Fruit fly (Drosophila melanogaster) whole organism, prepupa: Measurements from ENCODE around the gene Zcchc7.

Experiments used
- Blimp-1 ChIP-seq: fragments of 200-800 bp; sonication (Bioruptor generic); optimal IDR thresholded peaks from 3 replicates; lab custom pipeline; 2017; ENCODE audit warnings: missing biosample characterization, missing genetic modification characterization, mild to moderate bottlenecking, moderate library complexity, missing genetic modification reagents
- CG10631 ChIP-seq: fragments of 200-800 bp; sonication (Bioruptor generic); optimal IDR thresholded peaks from 2 replicates; lab custom pipeline; 2016; ENCODE audit warnings: missing biosample characterization, missing genetic modification characterization
- CG10669 ChIP-seq: fragments of 200-800 bp; sonication (Bioruptor generic); optimal IDR thresholded peaks from 3 replicates; lab custom pipeline; 2018; ENCODE audit warnings: missing biosample characterization, mild to moderate bottlenecking, missing genetic modification characterization, moderate library complexity
- CG11294 ChIP-seq: fragments of 200-800 bp; sonication (Bioruptor generic); IDR thresholded peaks from 2 replicates; pipeline ENCODE4 v1.3.6; 2022; ENCODE audit warnings: missing biosample characterization, missing genetic modification characterization
- CG11762 ChIP-seq: fragments of 200-800 bp; sonication (Bioruptor generic); optimal IDR thresholded peaks from 3 replicates; lab custom pipeline; 2016; ENCODE audit warnings: missing biosample characterization, missing genetic modification characterization; ENCODE audit not compliant: insufficient read depth
- CG11902 ChIP-seq: fragments of 200-800 bp; sonication (Bioruptor generic); optimal IDR thresholded peaks from 3 replicates; lab custom pipeline; 2016; ENCODE audit warnings: missing biosample characterization, missing genetic modification characterization
- CG1621 ChIP-seq: fragments of 200-800 bp; sonication (Bioruptor generic); optimal IDR thresholded peaks from 3 replicates; lab custom pipeline; 2018; ENCODE audit warnings: missing biosample characterization, mild to moderate bottlenecking, missing genetic modification characterization
- CG16779 ChIP-seq: fragments of 200-800 bp; sonication (Bioruptor generic); optimal IDR thresholded peaks from 3 replicates; lab custom pipeline; 2017; ENCODE audit warnings: missing biosample characterization, mild to moderate bottlenecking, missing genetic modification characterization
- CG3032 ChIP-seq: fragments of 200-800 bp; optimal IDR thresholded peaks from 2 replicates; lab custom pipeline; 2019; ENCODE audit warnings: missing biosample characterization, mild to moderate bottlenecking, missing genetic modification characterization, moderate library complexity
- CG31627 ChIP-seq: fragments of 200-800 bp; sonication (Bioruptor generic); optimal IDR thresholded peaks from 3 replicates; lab custom pipeline; 2016; ENCODE audit warnings: missing biosample characterization, missing genetic modification characterization
- CG32006 ChIP-seq: fragments of 200-800 bp; sonication (Bioruptor generic); optimal IDR thresholded peaks from 3 replicates; lab custom pipeline; 2017; ENCODE audit warnings: missing biosample characterization, mild to moderate bottlenecking, missing genetic modification characterization
- CG34406 ChIP-seq: fragments of 200-800 bp; sonication (Bioruptor generic); optimal IDR thresholded peaks from 3 replicates; lab custom pipeline; 2016; ENCODE audit warnings: missing biosample characterization, missing genetic modification characterization
- CG3919 ChIP-seq: fragments of 200-800 bp; sonication (Bioruptor generic); optimal IDR thresholded peaks from 3 replicates; lab custom pipeline; 2016; ENCODE audit warnings: missing biosample characterization, missing genetic modification characterization
- CG6163 ChIP-seq: fragments of 200-800 bp; sonication (Bioruptor generic); IDR thresholded peaks from 3 replicates; pipeline ENCODE4 v1.3.6; 2022; ENCODE audit warnings: missing biosample characterization, missing genetic modification characterization
- CG6276 ChIP-seq: fragments of 200-800 bp; sonication (Bioruptor generic); optimal IDR thresholded peaks from 2 replicates; lab custom pipeline; 2017; ENCODE audit warnings: missing biosample characterization, mild to moderate bottlenecking, missing genetic modification characterization
- CG6808 ChIP-seq: fragments of 200-800 bp; sonication (Bioruptor generic); optimal IDR thresholded peaks from 3 replicates; lab custom pipeline; 2017; ENCODE audit warnings: missing biosample characterization, missing genetic modification characterization, mild to moderate bottlenecking, moderate library complexity, missing genetic modification reagents
- CG6854 ChIP-seq: fragments of 200-800 bp; sonication (Bioruptor generic); optimal IDR thresholded peaks from 2 replicates; lab custom pipeline; 2017; ENCODE audit warnings: missing biosample characterization, mild to moderate bottlenecking, missing genetic modification characterization
- CG8119 ChIP-seq: fragments of 200-800 bp; sonication (Bioruptor generic); IDR thresholded peaks from 3 replicates; pipeline ENCODE4 v1.3.6; 2022; ENCODE audit warnings: missing biosample characterization, missing genetic modification characterization
- CG8319 ChIP-seq: fragments of 200-800 bp; sonication (Bioruptor generic); optimal IDR thresholded peaks from 3 replicates; lab custom pipeline; 2016; ENCODE audit warnings: missing biosample characterization, missing genetic modification characterization
- CG8632 ChIP-seq: fragments of 200-800 bp; sonication (Bioruptor generic); optimal IDR thresholded peaks from 3 replicates; lab custom pipeline; 2016; ENCODE audit warnings: missing biosample characterization, missing genetic modification characterization
- Eip75B ChIP-seq: fragments of 200-800 bp; sonication (Bioruptor generic); optimal IDR thresholded peaks from 3 replicates; lab custom pipeline; 2016; ENCODE audit warnings: missing biosample characterization, missing genetic modification characterization
- Eip78C ChIP-seq: fragments of 200-800 bp; sonication (Bioruptor generic); peaks from one replicate; lab custom pipeline; 2016; ENCODE audit warnings: missing biosample characterization, missing genetic modification characterization
- Eip93F ChIP-seq: fragments of 200-800 bp; sonication (Bioruptor generic); optimal IDR thresholded peaks from 2 replicates; lab custom pipeline; 2016; ENCODE audit warnings: missing biosample characterization, mild to moderate bottlenecking, missing genetic modification characterization
- Ets21C ChIP-seq: fragments of 200-800 bp; sonication (Bioruptor generic); optimal IDR thresholded peaks from 3 replicates; lab custom pipeline; 2016; ENCODE audit warnings: missing biosample characterization, missing genetic modification characterization
- Hr38 ChIP-seq: sonication (Bioruptor generic); optimal IDR thresholded peaks from 2 replicates; lab custom pipeline; 2016; ENCODE audit warnings: missing biosample characterization, missing genetic modification characterization
- Hr39 ChIP-seq: fragments of 200-800 bp; sonication (Bioruptor generic); optimal IDR thresholded peaks from 2 replicates; lab custom pipeline; 2016; ENCODE audit warnings: missing biosample characterization, missing genetic modification characterization
- Hr4 ChIP-seq: fragments of 200-800 bp; sonication (Bioruptor generic); optimal IDR thresholded peaks from 3 replicates; lab custom pipeline; 2016; ENCODE audit warnings: missing biosample characterization, missing genetic modification characterization
- Met ChIP-seq: fragments of 200-800 bp; sonication (Bioruptor generic); optimal IDR thresholded peaks from 3 replicates; lab custom pipeline; 2016; ENCODE audit warnings: missing biosample characterization, missing genetic modification characterization
- Smox ChIP-seq: fragments of 200-800 bp; sonication (Bioruptor generic); optimal IDR thresholded peaks from 3 replicates; lab custom pipeline; 2016; ENCODE audit warnings: missing biosample characterization, missing genetic modification characterization
- Sox14 ChIP-seq: fragments of 200-800 bp; sonication (Bioruptor generic); optimal IDR thresholded peaks from 3 replicates; lab custom pipeline; 2016; ENCODE audit warnings: missing biosample characterization, missing genetic modification characterization
- Sox15 ChIP-seq: fragments of 200-800 bp; sonication (Bioruptor generic); optimal IDR thresholded peaks from 3 replicates; lab custom pipeline; 2016; ENCODE audit warnings: missing biosample characterization, missing genetic modification characterization
- achi ChIP-seq: fragments of 200-800 bp; sonication (Bioruptor generic); optimal IDR thresholded peaks from 3 replicates; lab custom pipeline; 2016; ENCODE audit warnings: missing biosample characterization, missing genetic modification characterization
- acj6 ChIP-seq: fragments of 200-800 bp; sonication (Bioruptor generic); optimal IDR thresholded peaks from 3 replicates; lab custom pipeline; 2016; ENCODE audit warnings: missing biosample characterization, missing genetic modification characterization
- cyc ChIP-seq: fragments of 200-800 bp; sonication (Bioruptor generic); optimal IDR thresholded peaks from 3 replicates; lab custom pipeline; 2016; ENCODE audit warnings: missing biosample characterization, missing genetic modification characterization
- dac ChIP-seq: fragments of 200-800 bp; sonication (Bioruptor generic); optimal IDR thresholded peaks from 2 replicates; lab custom pipeline; 2017; ENCODE audit warnings: missing biosample characterization, mild to moderate bottlenecking, missing genetic modification characterization
- dsx ChIP-seq: fragments of 200-800 bp; optimal IDR thresholded peaks from 3 replicates; lab custom pipeline; 2019; ENCODE audit warnings: missing biosample characterization, mild to moderate bottlenecking, missing genetic modification characterization, moderate library complexity; ENCODE audit not compliant: poor library complexity, severe bottlenecking
- eg ChIP-seq: fragments of 200-800 bp; sonication (Bioruptor generic); IDR thresholded peaks from 3 replicates; pipeline ENCODE4 v1.3.6; 2022; ENCODE audit warnings: missing biosample characterization, missing genetic modification characterization
- esn ChIP-seq: fragments of 200-800 bp; sonication (Bioruptor generic); optimal IDR thresholded peaks from 2 replicates; lab custom pipeline; 2016; ENCODE audit warnings: missing biosample characterization, mild to moderate bottlenecking, missing genetic modification characterization, moderate library complexity
- fd59A ChIP-seq: fragments of 200-800 bp; sonication (Bioruptor generic); optimal IDR thresholded peaks from 2 replicates; lab custom pipeline; 2017; ENCODE audit warnings: missing biosample characterization, mild to moderate bottlenecking, missing genetic modification characterization, missing genetic modification reagents
- fd85E ChIP-seq: fragments of 200-800 bp; sonication (Bioruptor generic); optimal IDR thresholded peaks from 3 replicates; lab custom pipeline; 2016; ENCODE audit warnings: missing biosample characterization, missing genetic modification characterization
- fkh ChIP-seq: fragments of 200-800 bp; sonication (Bioruptor generic); optimal IDR thresholded peaks from 3 replicates; lab custom pipeline; 2017; ENCODE audit warnings: missing biosample characterization, mild to moderate bottlenecking, missing genetic modification characterization, moderate library complexity
- pdm3 ChIP-seq: fragments of 200-800 bp; sonication (Bioruptor generic); optimal IDR thresholded peaks from 3 replicates; lab custom pipeline; 2016; ENCODE audit warnings: missing biosample characterization, missing genetic modification characterization
- salr ChIP-seq, 2 experiments: fragments of 200-800 bp; sonication (Bioruptor generic); optimal IDR thresholded peaks; 3 replicates each; lab custom pipeline; 2016 to 2018; ENCODE audit warnings: missing biosample characterization in 2 of 2, missing genetic modification characterization in 2 of 2, mild to moderate bottlenecking in 1 of 2
- ss ChIP-seq, 2 experiments: fragments of 200-800 bp; sonication (Bioruptor generic); optimal IDR thresholded peaks; 2 replicates in 1 of 2; 3 replicates in 1 of 2; lab custom pipeline; 2017 to 2018; ENCODE audit warnings: mild to moderate bottlenecking in 2 of 2, missing biosample characterization in 2 of 2, missing genetic modification characterization in 2 of 2, moderate library complexity in 1 of 2
- svp ChIP-seq: fragments of 200-800 bp; sonication (Bioruptor generic); peaks from one replicate; lab custom pipeline; 2016; ENCODE audit warnings: missing biosample characterization, missing genetic modification characterization
- vri ChIP-seq: fragments of 200-800 bp; sonication (Bioruptor generic); optimal IDR thresholded peaks from 3 replicates; lab custom pipeline; 2016; ENCODE audit warnings: missing biosample characterization, mild to moderate bottlenecking, missing genetic modification characterization

The Zcchc7 gene

DNA sequence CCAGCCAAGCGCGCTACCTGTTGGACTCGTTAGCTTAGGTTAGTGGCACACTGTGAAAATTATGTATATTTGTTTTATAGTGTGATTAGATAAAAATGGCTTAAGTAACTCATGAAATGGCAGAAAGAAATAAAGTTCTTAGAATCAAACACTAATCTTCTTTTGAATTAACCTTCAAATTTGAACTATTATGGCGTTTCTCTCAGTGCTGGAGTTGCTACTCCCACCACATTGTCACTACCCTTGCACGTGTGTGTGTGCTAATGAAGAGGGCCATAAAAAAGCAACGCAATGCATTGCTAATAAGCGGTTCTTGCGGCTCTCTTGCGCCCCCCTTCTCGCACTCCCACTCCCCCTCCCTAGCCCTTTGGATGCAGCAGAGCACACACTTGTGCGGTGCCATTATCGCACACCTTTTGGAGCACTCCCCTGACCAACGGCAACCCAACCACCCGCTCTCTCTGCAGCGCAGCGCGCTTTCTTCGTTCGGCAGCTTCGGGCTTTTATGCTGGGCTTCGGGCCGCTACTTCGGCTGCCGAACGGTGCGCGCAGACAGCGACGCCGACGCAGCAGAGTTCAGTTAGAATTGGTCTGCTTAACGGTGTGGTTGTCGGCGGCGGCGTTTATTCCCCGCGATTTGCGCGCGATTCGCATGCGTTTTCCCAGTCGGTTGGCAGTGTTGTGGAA, 45.6 kb downstream of the Zcchc7 start (continued):
- TF ChIP-seq Hr38 (no peak), Eip93F (no peak), pdm3 (peak; percentile 87), CG8632 (GFP tag; lab: Kevin White, UChicago) (peak; percentile 72), CG11294 (peak; percentile 67), fd85E (GFP tag; lab: Kevin White, UChicago) (no peak), cyc (GFP tag; lab: Kevin White, UChicago) (peak; percentile 84), Met (GFP tag; lab: Kevin White, UChicago) (peak; percentile 80), CG6808 (GFP tag; lab: Kevin White, UChicago) (peak; percentile 70), salr (GFP tag; optimal IDR thresholded peaks at IDR 0.05; lab: Kevin White, UChicago) (peak; percentile 68 to 86), CG32006 (peak; percentile 92), Ets21C (GFP tag; lab: Kevin White, UChicago) (peak; percentile 69), CG11762 (peak; percentile 77), CG10669 (peak; percentile 71), vri (peak; percentile 95), svp (peak; percentile 92), CG6276 (GFP tag; lab: Kevin White, UChicago) (peak; percentile 76), CG6163 (peak; percentile 95), CG3919 (GFP tag; lab: Kevin White, UChicago) (peak; percentile 87), ss (GFP tag; optimal IDR thresholded peaks at IDR 0.05; lab: Kevin White, UChicago) (peak; percentile 55 to 71), CG1621 (tag; lab: Kevin White, UChicago) (peak; percentile 76), CG6854 (peak; percentile 63), fd59A (GFP tag; lab: Kevin White, UChicago) (peak; percentile 77), Eip75B (GFP tag; lab: Kevin White, UChicago) (peak; percentile 82), CG3032 (tag; lab: Kevin White, UChicago) (peak; percentile 73)

DNA sequence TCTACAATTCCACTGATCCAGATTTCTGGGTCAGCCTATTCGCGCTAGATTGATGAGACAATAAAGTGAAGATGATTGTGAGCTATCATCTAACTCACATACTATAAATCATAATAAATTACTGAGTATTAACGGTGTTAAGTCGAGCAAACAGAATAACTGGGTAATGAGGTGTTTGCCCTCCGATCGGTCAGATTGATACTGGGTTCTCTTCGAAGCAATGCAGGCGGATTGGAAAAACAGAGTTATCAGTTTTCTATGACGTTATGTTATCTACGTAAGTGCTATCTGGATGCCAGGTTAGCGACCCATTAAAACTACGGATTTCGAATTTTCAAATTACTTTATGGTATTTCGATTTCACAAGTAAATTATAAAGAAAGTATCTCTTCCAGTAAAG, 46.7 kb downstream of the Zcchc7 start:
- no peak for TF ChIP-seq Smox (GFP tag; lab: Kevin White, UChicago)
- TF ChIP-seq Eip78C (GFP tag; lab: Kevin White, UChicago), result no peak
- peak; percentile 26 for TF ChIP-seq fkh (GFP tag; lab: Kevin White, UChicago)
- TF ChIP-seq CG6276 (GFP tag; lab: Kevin White, UChicago), result no peak
- no peak for TF ChIP-seq dsx (GFP tag; lab: Kevin White, UChicago)
- TF ChIP-seq, all 60 proteins: peak for 1

DNA sequence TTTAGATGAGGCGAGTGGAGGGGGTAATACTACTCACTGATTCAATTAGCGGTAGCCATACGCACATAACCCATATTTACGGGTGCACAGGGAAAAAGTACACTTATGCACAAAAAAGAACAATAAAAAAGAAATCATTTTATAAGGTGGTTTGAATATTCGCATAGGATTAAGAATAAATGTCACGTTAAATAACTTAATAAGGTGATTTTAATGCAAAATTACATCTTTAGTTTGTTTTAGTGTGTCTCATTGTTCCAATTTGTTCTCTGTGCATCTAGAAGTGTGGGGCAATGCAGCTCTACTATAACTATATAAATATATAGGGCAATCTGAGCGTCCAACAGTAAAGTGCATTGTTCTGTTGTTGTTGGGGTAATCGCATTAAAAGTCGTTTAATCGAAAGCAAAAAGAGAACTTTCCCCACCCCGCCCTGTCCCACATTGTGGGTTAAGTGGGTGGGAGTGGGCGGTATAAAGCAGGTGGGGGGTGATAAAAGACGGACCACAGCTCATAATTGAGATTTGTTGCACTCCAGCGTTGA, 47.6 kb downstream of the Zcchc7 start:
- TF ChIP-seq Hr39 (GFP tag; lab: Kevin White, UChicago) (no peak), Hr4 (GFP tag; lab: Kevin White, UChicago) (peak; percentile 77), acj6 (peak; percentile 48), CG8319 (GFP tag; lab: Kevin White, UChicago) (no peak), CG6163 (peak; percentile 55; the same call in 2 of the 3 replicates), eg (GFP tag; lab: Robert Waterston, UW) (peak; percentile 73), achi (GFP tag; lab: Kevin White, UChicago) (peak; percentile 53), fd85E (GFP tag; lab: Kevin White, UChicago) (no peak), CG3032 (tag; lab: Kevin White, UChicago) (peak; percentile 27), CG11902 (no peak), cyc (GFP tag; lab: Kevin White, UChicago) (no peak), CG1621 (tag; lab: Kevin White, UChicago) (peak; percentile 6), Sox15 (GFP tag; lab: Kevin White, UChicago) (no peak), esn (GFP tag; lab: Kevin White, UChicago) (no peak), ss (GFP tag; optimal IDR thresholded peaks at IDR 0.05; lab: Kevin White, UChicago) (no peak), fkh (GFP tag; lab: Kevin White, UChicago) (no peak), Blimp-1 (no peak), CG8119 (GFP tag; lab: Robert Waterston, UW) (peak; percentile 81), svp (peak; percentile 55), CG31627 (GFP tag; lab: Kevin White, UChicago) (no peak), CG8632 (GFP tag; lab: Kevin White, UChicago) (peak; percentile 21), CG10631 (GFP tag; lab: Kevin White, UChicago) (peak; percentile 42), dac (GFP tag; lab: Kevin White, UChicago) (no peak), Eip78C (GFP tag; lab: Kevin White, UChicago) (peak; percentile 57), salr (GFP tag; optimal IDR thresholded peaks at IDR 0.05; lab: Kevin White, UChicago) (peak in 1 of 2 experiments; percentile 7), CG34406 (GFP tag; lab: Kevin White, UChicago) (peak; percentile 27), CG16779 (tag; lab: Kevin White, UChicago) (no peak), Sox14 (GFP tag; lab: Kevin White, UChicago) (peak; percentile 24)
